Worm (Caenorhabditis elegans) whole organism, L4 larva: Measurements from ENCODE around the gene F28H6.6.

ENCODE experiments used
- F44E2.7 ChIP-seq: fragments of 200-800 bp; sonication (Bioruptor generic); IDR thresholded peaks from 2 replicates; pipeline ENCODE4 v2.1.2; 2022; ENCODE audit warnings: missing genetic modification characterization, missing compliant biosample characterization
- Y105C5A.15 ChIP-seq: fragments of 200-800 bp; sonication (Bioruptor generic); IDR thresholded peaks from 2 replicates; pipeline ENCODE4 v1.3.6; 2022; ENCODE audit warnings: missing genetic modification characterization, missing compliant biosample characterization
- Y48G9A.11 ChIP-seq: fragments of 200-800 bp; sonication (Bioruptor generic); IDR thresholded peaks from 2 replicates; pipeline ENCODE4 v1.3.6; 2022; ENCODE audit warnings: missing genetic modification reagents, missing genetic modification characterization, missing compliant biosample characterization
- ZK337.2 ChIP-seq: fragments of 200-800 bp; sonication (Bioruptor generic); IDR thresholded peaks from 2 replicates; pipeline ENCODE4 v1.3.6; 2022; ENCODE audit warnings: missing genetic modification reagents, missing genetic modification characterization, missing compliant biosample characterization
- aha-1 ChIP-seq: fragments of 150-350 bp; peaks from one replicate; lab custom pipeline; 2014; ENCODE audit warnings: missing biosample characterization, missing genetic modification characterization
- ceh-20 ChIP-seq: fragments of 200-800 bp; sonication (Bioruptor generic); IDR thresholded peaks from 2 replicates; pipeline ENCODE4 v1.3.6; 2022; ENCODE audit warnings: missing genetic modification reagents, missing genetic modification characterization, missing compliant biosample characterization
- ceh-32 ChIP-seq: sonication (generic microtip); optimal IDR thresholded peaks from 2 replicates; lab custom pipeline; 2016; ENCODE audit warnings: mild to moderate bottlenecking, missing genetic modification characterization, missing compliant biosample characterization; ENCODE audit not compliant: poor library complexity
- ceh-62 ChIP-seq: sonication (generic microtip); optimal IDR thresholded peaks from 2 replicates; lab custom pipeline; 2017; ENCODE audit warnings: missing biosample characterization, missing genetic modification characterization
- ceh-82 ChIP-seq: sonication (generic microtip); optimal IDR thresholded peaks from 2 replicates; lab custom pipeline; 2017; ENCODE audit warnings: missing biosample characterization, missing genetic modification characterization
- ctbp-1 ChIP-seq: fragments of 200-800 bp; sonication (Bioruptor generic); IDR thresholded peaks from 2 replicates; pipeline ENCODE4 v1.3.6; 2022; ENCODE audit warnings: missing genetic modification reagents, missing genetic modification characterization, missing compliant biosample characterization
- daf-16 ChIP-seq, 3 experiments: sonication (generic microtip); optimal IDR thresholded peaks; 2 replicates each; lab custom pipeline; 2016 to 2017; ENCODE audit warnings: missing genetic modification characterization in 3 of 3, missing genetic modification reagents in 3 of 3, mild to moderate bottlenecking in 2 of 3, missing compliant biosample characterization in 2 of 3, missing biosample characterization in 1 of 3, moderate library complexity in 1 of 3
- dmd-6 ChIP-seq: fragments of 200-800 bp; sonication (Bioruptor generic); IDR thresholded peaks from 2 replicates; pipeline ENCODE4 v1.3.6; 2022; ENCODE audit warnings: missing genetic modification reagents, missing genetic modification characterization, missing compliant biosample characterization
- dmd-8 ChIP-seq: fragments of 200-800 bp; sonication (Bioruptor generic); IDR thresholded peaks from 2 replicates; pipeline ENCODE4 v1.3.6; 2022; ENCODE audit warnings: missing genetic modification characterization, missing compliant biosample characterization
- duxl-1 ChIP-seq: sonication (generic microtip); optimal IDR thresholded peaks from 2 replicates; lab custom pipeline; 2016; ENCODE audit warnings: mild to moderate bottlenecking, missing genetic modification characterization, moderate library complexity, missing compliant biosample characterization; ENCODE audit not compliant: poor library complexity
- dve-1 ChIP-seq: sonication (generic microtip); optimal IDR thresholded peaks from 2 replicates; lab custom pipeline; 2017; ENCODE audit warnings: antibody characterized with exemption, mild to moderate bottlenecking, missing genetic modification characterization, missing compliant biosample characterization; ENCODE audit not compliant: insufficient read depth
- fkh-10 ChIP-seq: fragments of 150-350 bp; optimal IDR thresholded peaks from 2 replicates; lab custom pipeline; 2014; ENCODE audit warnings: missing biosample characterization, missing genetic modification reagents, missing genetic modification characterization
- hif-1 ChIP-seq, 2 experiments: sonication (generic microtip); optimal IDR thresholded peaks; 2 replicates each; lab custom pipeline; 2016 to 2017; ENCODE audit warnings: missing compliant biosample characterization in 2 of 2, missing genetic modification characterization in 2 of 2, missing genetic modification reagents in 2 of 2, missing genotype in 2 of 2, mild to moderate bottlenecking in 1 of 2
- hlh-11 ChIP-seq: fragments of 200-800 bp; sonication (Bioruptor generic); optimal IDR thresholded peaks from 2 replicates; lab custom pipeline; 2018; ENCODE audit warnings: mild to moderate bottlenecking, missing genetic modification characterization, missing compliant biosample characterization
- hmg-1.1 ChIP-seq: fragments of 200-800 bp; sonication (Bioruptor generic); IDR thresholded peaks from 2 replicates; pipeline ENCODE4 v1.3.6; 2022; ENCODE audit warnings: missing genetic modification reagents, missing genetic modification characterization, missing compliant biosample characterization
- jun-1 ChIP-seq: fragments of 150-350 bp; optimal IDR thresholded peaks from 2 replicates; lab custom pipeline; 2014; ENCODE audit warnings: missing biosample characterization, missing genetic modification reagents, missing genetic modification characterization
- lin-15B ChIP-seq: fragments of 150-350 bp; sonication (generic microtip); optimal IDR thresholded peaks from 3 replicates; lab custom pipeline; 2014; ENCODE audit warnings: missing biosample characterization, missing genetic modification characterization
- lsy-2 ChIP-seq, 2 experiments: fragments of 150-350 bp in 1 of 2; sonication (generic microtip) in 1 of 2; optimal IDR thresholded peaks; 2 replicates each; lab custom pipeline; 2014 to 2017; ENCODE audit warnings: missing biosample characterization in 2 of 2, missing genetic modification characterization in 2 of 2
- mxl-3 ChIP-seq: fragments of 200-800 bp; sonication (Bioruptor generic); optimal IDR thresholded peaks from 2 replicates; lab custom pipeline; 2018; ENCODE audit warnings: mild to moderate bottlenecking, missing genetic modification characterization, missing compliant biosample characterization
- nhr-102 ChIP-seq: sonication (generic microtip); optimal IDR thresholded peaks from 2 replicates; lab custom pipeline; 2016; ENCODE audit warnings: mild to moderate bottlenecking, missing genetic modification characterization, moderate library complexity, missing compliant biosample characterization
- nhr-11 ChIP-seq: fragments of 150-350 bp; optimal IDR thresholded peaks from 2 replicates; lab custom pipeline; 2014; ENCODE audit warnings: missing biosample characterization, missing genetic modification characterization
- nhr-28 ChIP-seq: fragments of 150-350 bp; optimal IDR thresholded peaks from 2 replicates; lab custom pipeline; 2014; ENCODE audit warnings: missing biosample characterization, missing genetic modification characterization
- nhr-41 ChIP-seq: fragments of 200-800 bp; sonication (Bioruptor generic); IDR thresholded peaks from 2 replicates; pipeline ENCODE4 v1.3.6; 2022; ENCODE audit warnings: missing genetic modification reagents, missing genetic modification characterization, missing compliant biosample characterization
- nhr-48 ChIP-seq: sonication (generic microtip); optimal IDR thresholded peaks from 2 replicates; lab custom pipeline; 2016; ENCODE audit warnings: mild to moderate bottlenecking, missing genetic modification characterization, missing compliant biosample characterization
- nhr-77 ChIP-seq: fragments of 150-350 bp; optimal IDR thresholded peaks from 2 replicates; lab custom pipeline; 2014; ENCODE audit warnings: missing biosample characterization, missing genetic modification characterization
- php-3 ChIP-seq: fragments of 200-800 bp; sonication (Bioruptor generic); IDR thresholded peaks from 2 replicates; pipeline ENCODE4 v1.3.6; 2022; ENCODE audit warnings: missing genetic modification reagents, missing genetic modification characterization, missing compliant biosample characterization
- pqm-1 ChIP-seq: sonication (generic microtip); optimal IDR thresholded peaks from 2 replicates; lab custom pipeline; 2017; ENCODE audit warnings: missing biosample characterization, missing genetic modification characterization
- saeg-2 ChIP-seq: fragments of 200-800 bp; sonication (Bioruptor generic); IDR thresholded peaks from 2 replicates; pipeline ENCODE4 v1.3.6; 2022; ENCODE audit warnings: missing genetic modification reagents, missing genetic modification characterization, missing compliant biosample characterization
- skn-1 ChIP-seq: fragments of 150-350 bp; optimal IDR thresholded peaks from 2 replicates; lab custom pipeline; 2014; ENCODE audit warnings: missing biosample characterization, missing genetic modification characterization
- snpc-1.2 ChIP-seq: fragments of 200-800 bp; sonication (Bioruptor generic); IDR thresholded peaks from 2 replicates; pipeline ENCODE4 v1.3.6; 2022; ENCODE audit warnings: missing genetic modification reagents, missing genetic modification characterization, missing compliant biosample characterization
- spr-3 ChIP-seq: fragments of 200-800 bp; sonication (Bioruptor generic); optimal IDR thresholded peaks from 2 replicates; lab custom pipeline; 2018; ENCODE audit warnings: mild to moderate bottlenecking, missing genetic modification characterization, missing compliant biosample characterization
- tag-97 ChIP-seq: fragments of 200-800 bp; sonication (Bioruptor generic); IDR thresholded peaks from 2 replicates; pipeline ENCODE4 v1.3.6; 2022; ENCODE audit warnings: missing genetic modification characterization, missing compliant biosample characterization
- tra-1 ChIP-seq: fragments of 200-800 bp; sonication (Bioruptor generic); IDR thresholded peaks from 2 replicates; pipeline ENCODE4 v1.3.6; 2022; ENCODE audit warnings: missing genetic modification reagents, missing genetic modification characterization, missing compliant biosample characterization
- unc-62 ChIP-seq, 3 experiments: fragments of 150-350 bp in 1 of 3; sonication (generic microtip); optimal IDR thresholded peaks in 2 of 3; peaks in 1 of 3; 1 replicate in 1 of 3; 2 replicates in 2 of 3; lab custom pipeline; 2014 to 2017; ENCODE audit warnings: missing biosample characterization in 3 of 3, missing genetic modification characterization in 3 of 3, missing genetic modification reagents in 3 of 3, missing genotype in 1 of 3
- zip-11 ChIP-seq: fragments of 200-800 bp; sonication (Bioruptor generic); IDR thresholded peaks from 2 replicates; pipeline ENCODE4 v1.3.6; 2022; ENCODE audit warnings: missing genetic modification characterization, missing compliant biosample characterization
- ztf-7 ChIP-seq: fragments of 150-350 bp; optimal IDR thresholded peaks from 2 replicates; lab custom pipeline; 2014; ENCODE audit warnings: missing biosample characterization, missing genetic modification characterization

F28H6.6 gene

ce11 chrX:14085208-14085607 is 40.5 kb downstream of the F28H6.6 start, which contains the start of gene F16B12.1:
TSS of gene F16B12.1 (plus strand) at chrX:14085508.
- TF ChIP-seq ceh-62 (tag; lab: Kevin White, UChicago) (no peak), snpc-1.2 (GFP tag; lab: Robert Waterston, UW) (no peak), ceh-20 (GFP tag; lab: Robert Waterston, UW) (no peak), ztf-7 (tag; lab: Kevin White, UChicago) (no peak), Y48G9A.11 (GFP tag; lab: Robert Waterston, UW) (no peak), dve-1 (no peak), ZK337.2 (GFP tag; lab: Robert Waterston, UW) (no peak), tra-1 (no peak)

DNA sequence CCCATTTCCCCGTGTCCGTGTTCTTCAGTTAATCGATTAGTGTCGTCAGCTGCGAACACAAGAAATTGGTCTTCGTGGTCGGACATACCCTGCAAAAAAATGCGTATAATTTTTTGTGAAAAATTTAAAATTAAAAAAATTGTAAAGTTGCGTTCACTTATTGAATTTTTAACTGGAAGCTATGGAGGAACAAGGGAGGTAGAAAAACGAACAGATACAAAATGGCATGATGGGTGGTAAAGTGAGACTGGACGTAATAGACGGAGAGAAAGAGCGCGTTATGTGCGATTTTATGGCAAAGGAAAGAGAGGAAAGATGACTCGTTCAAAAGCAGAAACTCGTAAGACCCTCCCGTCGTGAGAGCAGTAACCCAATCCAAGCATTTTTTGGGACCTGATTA is 41.4 kb downstream of the F28H6.6 start, which contains the start of gene C33G3.6:
Gene C33G3.6 (minus strand): TSS at position 101 of the 400 bp plus-strand sequence.
- no peak for TF ChIP-seq daf-16 (GFP tag; optimal IDR thresholded peaks at IDR 0.05; lab: Kevin White, UChicago)
- no peak for TF ChIP-seq daf-16 (tag; optimal IDR thresholded peaks at IDR 0.05; lab: Kevin White, UChicago)
- TF ChIP-seq unc-62 (GFP tag; optimal IDR thresholded peaks at IDR 0.05 in 1 of 2; lab: Kevin White, UChicago): peak in 1 of 2 experiments; percentile 2
- no peak for TF ChIP-seq unc-62 (tag; optimal IDR thresholded peaks at IDR 0.05; lab: Kevin White, UChicago)

DNA sequence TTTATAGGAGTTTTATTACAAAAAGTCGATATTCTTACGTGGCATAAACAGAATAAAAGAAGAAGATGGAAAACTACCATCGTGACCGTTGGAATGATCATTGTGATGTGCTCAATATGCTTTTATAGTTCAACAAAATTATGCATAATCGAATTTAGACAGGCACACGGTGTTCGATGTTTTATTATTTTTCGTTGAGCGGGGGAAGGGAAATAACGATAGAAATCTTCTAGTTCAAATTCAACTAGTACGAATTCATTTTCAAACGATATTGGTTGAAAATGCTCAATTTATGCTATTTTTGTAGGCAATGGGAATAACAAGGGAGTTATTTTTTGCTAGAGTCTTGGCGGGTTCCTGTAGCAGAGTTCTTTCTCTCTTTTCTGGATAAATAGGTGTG is 47.1 kb downstream of the F28H6.6 start, which contains the start of gene C33G3.5:
Gene C33G3.5 (minus strand): TSS at position 101 of the 400 bp plus-strand sequence.
- TF ChIP-seq hif-1 (tag; optimal IDR thresholded peaks at IDR 0.05; lab: Kevin White, UChicago) (no peak), nhr-11 (tag; lab: Kevin White, UChicago) (no peak)

ce11 chrX:14070950-14071349 is 54.7 kb downstream of the F28H6.6 start, which contains the start of gene C33G3.4:
TSS of gene C33G3.4 (plus strand) at chrX:14071162.
- TF ChIP-seq pqm-1 (tag; lab: Kevin White, UChicago) (peak; percentile 86), tag-97 (no peak), ctbp-1 (GFP tag; lab: Robert Waterston, UW) (no peak), tra-1 (peak; percentile 92), saeg-2 (GFP tag; lab: Robert Waterston, UW) (0 out of 2 replicates have a peak, but pooled peaks have one; percentile 45), zip-11 (GFP tag; lab: Robert Waterston, UW) (no peak), ceh-82 (tag; lab: Kevin White, UChicago) (no peak), lsy-2 (tag; optimal IDR thresholded peaks at IDR 0.05; lab: Kevin White, UChicago) (no peak), daf-16 (GFP tag; optimal IDR thresholded peaks at IDR 0.05; lab: Kevin White, UChicago) (peak in 1 of 2 experiments; percentile 32), daf-16 (tag; optimal IDR thresholded peaks at IDR 0.05; lab: Kevin White, UChicago) (peak; percentile 98), dve-1 (peak; percentile 76), nhr-102 (tag; lab: Kevin White, UChicago) (peak; percentile 60), nhr-41 (GFP tag; lab: Robert Waterston, UW) (peak; percentile 93; the same call in 1 of the 2 replicates), hmg-1.1 (GFP tag; lab: Robert Waterston, UW) (no peak), php-3 (GFP tag; lab: Robert Waterston, UW) (peak; percentile 95), dmd-6 (GFP tag; lab: Robert Waterston, UW) (peak; percentile 95), aha-1 (tag; lab: Kevin White, UChicago) (no peak), ceh-20 (GFP tag; lab: Robert Waterston, UW) (peak; percentile 75), nhr-77 (tag; lab: Kevin White, UChicago) (peak; percentile 41), nhr-48 (tag; lab: Kevin White, UChicago) (peak; percentile 53), jun-1 (no peak), hlh-11 (peak; percentile 94), nhr-28 (tag; lab: Kevin White, UChicago) (peak; percentile 89), mxl-3 (GFP tag; lab: Kevin White, UChicago) (peak; percentile 64)

DNA sequence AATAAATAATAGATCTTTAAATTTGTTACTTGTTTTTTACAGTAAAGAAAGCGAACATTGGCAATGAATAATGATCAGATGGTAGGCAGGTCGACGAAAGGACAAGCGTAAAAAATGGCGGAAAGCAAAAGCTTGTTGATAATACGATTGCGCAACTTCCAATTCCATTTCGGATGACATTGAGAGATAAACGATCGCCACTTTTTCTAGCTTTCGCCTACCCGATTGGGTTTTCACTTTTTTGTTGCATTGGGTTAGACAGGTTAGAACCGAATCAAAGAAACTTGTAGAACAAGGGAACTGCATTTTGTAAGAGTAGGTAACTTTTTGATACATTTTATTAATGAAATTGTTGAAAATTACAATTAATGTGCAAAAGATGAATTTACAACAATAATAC is 56.2 kb downstream of the F28H6.6 start:
- TF ChIP-seq Y48G9A.11 (GFP tag; lab: Robert Waterston, UW) (no peak), fkh-10 (GFP tag; lab: Kevin White, UChicago) (no peak), Y105C5A.15 (GFP tag; lab: Robert Waterston, UW) (no peak), dmd-8 (GFP tag; lab: Robert Waterston, UW) (no peak), spr-3 (GFP tag; lab: Kevin White, UChicago) (no peak), lin-15B (tag; lab: Kevin White, UChicago) (no peak), duxl-1 (tag; lab: Kevin White, UChicago) (no peak), F44E2.7 (no peak), ceh-32 (tag; lab: Kevin White, UChicago) (no peak), skn-1 (no peak)
